Worm (Caenorhabditis elegans) whole organism, early embryonic: ENCODE measurements around the gene fic-1.

Experiments
- B0310.2 ChIP-seq: sonication (generic microtip); optimal IDR thresholded peaks from 2 replicates; lab custom pipeline; 2016; ENCODE audit warnings: mild to moderate bottlenecking, missing genetic modification characterization, missing compliant biosample characterization
- ama-1 ChIP-seq: fragments of 150-350 bp; optimal IDR thresholded peaks from 2 replicates; lab custom pipeline; 2014
- hmbx-1 ChIP-seq: sonication (generic microtip); optimal IDR thresholded peaks from 2 replicates; lab custom pipeline; 2016; ENCODE audit warnings: mild to moderate bottlenecking, missing genetic modification characterization, missing compliant biosample characterization
- scrt-1 ChIP-seq: fragments of 200-800 bp; sonication (Bioruptor generic); IDR thresholded peaks from 2 replicates; pipeline ENCODE4 v1.3.6; 2022; ENCODE audit warnings: missing genetic modification characterization, missing compliant biosample characterization
- sea-1 ChIP-seq: fragments of 200-800 bp; sonication (Bioruptor generic); conservative IDR thresholded peaks from 2 replicates; pipeline ENCODE4 v1.3.6; 2022; ENCODE audit warnings: missing genetic modification characterization, missing compliant biosample characterization
- tra-4 ChIP-seq: sonication (generic microtip); optimal IDR thresholded peaks from 2 replicates; lab custom pipeline; 2017; ENCODE audit warnings: missing genetic modification characterization, missing compliant biosample characterization

- TF ChIP-seq ama-1 (lab: Kevin White, UChicago), result no peak
- no peak for TF ChIP-seq tra-4 (tag; lab: Kevin White, UChicago)
- no peak for TF ChIP-seq hmbx-1
- no peak for TF ChIP-seq scrt-1
- no peak for TF ChIP-seq B0310.2 (tag; lab: Kevin White, UChicago)
- TF ChIP-seq sea-1 (GFP tag; lab: Robert Waterston, UW), result no peak
These were observed 43.0 kb upstream of the fic-1 start, which contains the start of gene srlf-14 for ce11 chrIV:10894255-10894654.
